Fruit fly (Drosophila melanogaster): Measurements from ENCODE around the gene CG9784.

Gene CG9784

DNA sequence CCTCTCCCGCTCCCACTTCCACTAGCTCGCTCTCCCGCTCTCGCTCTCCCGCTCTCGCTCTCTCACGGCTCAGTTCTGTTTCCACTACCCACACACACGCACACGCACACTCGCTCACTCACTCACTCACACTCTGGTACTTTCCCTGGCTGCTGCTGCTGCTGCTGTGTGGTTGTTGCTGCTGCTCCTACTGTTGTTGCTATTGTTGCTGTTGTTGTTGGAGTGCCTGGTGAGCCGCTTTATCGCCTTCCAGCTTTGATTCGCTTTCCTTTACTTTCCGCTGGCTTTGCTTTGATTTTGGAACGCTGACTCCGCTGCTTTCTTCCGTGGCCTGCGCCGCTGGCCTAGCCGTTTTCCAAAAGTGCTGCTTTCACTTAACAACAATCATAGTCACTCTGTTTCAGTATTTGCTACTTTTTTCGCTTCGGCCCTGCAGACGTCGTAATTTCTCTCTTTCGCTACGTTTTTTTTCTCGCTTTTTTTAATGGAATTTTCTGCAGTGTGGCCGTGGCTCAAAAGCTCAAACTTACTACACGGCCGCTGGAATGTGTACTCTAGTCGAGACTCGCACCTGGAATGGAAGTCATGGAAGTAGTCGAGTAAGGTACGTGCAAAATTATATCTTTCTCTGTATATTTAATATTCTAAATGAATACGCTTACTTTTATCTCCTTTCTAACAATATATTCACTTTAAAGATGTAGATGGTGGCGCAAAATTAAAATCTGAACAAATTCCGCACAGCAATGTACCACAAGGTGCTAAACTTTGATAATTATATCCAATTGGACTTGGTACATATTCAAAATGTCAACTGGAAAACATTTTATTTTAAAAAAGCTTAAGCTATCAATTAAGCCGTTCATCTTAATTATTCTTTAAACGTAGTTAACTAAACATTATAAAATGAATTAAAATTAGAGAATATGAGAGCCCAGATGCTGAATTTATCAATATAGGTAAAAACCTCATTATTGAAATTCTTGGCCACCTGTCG is 39.2 kb downstream of the CG9784 start, which contains the start of gene Pp2B-14D (continued):
- TF ChIP-seq abd-A (tag; optimal IDR thresholded peaks at IDR 0.05) (peak; percentile 26), Poxn (GFP tag; IDR thresholded peaks at IDR 0.05) (no peak), CG2116 (GFP tag; optimal IDR thresholded peaks at IDR 0.05) (peak; percentile 5), Oaz (GFP tag; IDR thresholded peaks at IDR 0.05) (no peak), Stat92E (GFP tag; optimal IDR thresholded peaks at IDR 0.05) (peak in 1 of 3 experiments; percentile 1), lola (GFP tag; optimal IDR thresholded peaks at IDR 0.05) (no peak), zf30C (GFP tag; optimal IDR thresholded peaks at IDR 0.05) (peak; percentile 73), stwl (tag; optimal IDR thresholded peaks at IDR 0.05) (peak; percentile 49), cwo (GFP tag; optimal IDR thresholded peaks at IDR 0.05) (no peak), phol (tag; optimal IDR thresholded peaks at IDR 0.05) (peak; percentile 27), ara (GFP tag; IDR thresholded peaks at IDR 0.05) (no peak), Deaf1 (tag; optimal IDR thresholded peaks at IDR 0.05) (peak; percentile 22), bcd (GFP tag; optimal IDR thresholded peaks at IDR 0.05) (no peak), row (GFP tag; IDR thresholded peaks at IDR 0.05) (peak; percentile 51; the same call in 2 of the 3 replicates), CG43689 (GFP tag; IDR thresholded peaks at IDR 0.05) (no peak), CG2678 (tag; optimal IDR thresholded peaks at IDR 0.05) (peak; percentile 2), CG1832 (GFP tag; optimal IDR thresholded peaks at IDR 0.05) (peak; percentile 72), mld (GFP tag; IDR thresholded peaks at IDR 0.05; ENCODE audit: partially characterized antibody) (no peak), CG34376 (GFP tag; optimal IDR thresholded peaks at IDR 0.05) (peak; percentile 45), CG2120 (GFP tag; optimal IDR thresholded peaks at IDR 0.05) (peak; percentile 16), Dip3 (GFP tag; optimal IDR thresholded peaks at IDR 0.05) (no peak), CG15011 (GFP tag; optimal IDR thresholded peaks at IDR 0.05) (no peak), Ets97D (GFP tag; optimal IDR thresholded peaks at IDR 0.05) (peak; percentile 17), nerfin-1 (tag; optimal IDR thresholded peaks at IDR 0.05) (peak; percentile 45), sd (tag; optimal IDR thresholded peaks at IDR 0.05) (peak; percentile 97), Adf1 (GFP tag; IDR thresholded peaks at IDR 0.05) (peak; percentile 46), CG33213 (GFP tag; optimal IDR thresholded peaks at IDR 0.05) (peak; percentile 8), CG10979 (tag; optimal IDR thresholded peaks at IDR 0.05) (no peak), HLHmδ (GFP tag; optimal IDR thresholded peaks at IDR 0.05) (peak; percentile 48), CG4360 (GFP tag; IDR thresholded peaks at IDR 0.05) (peak; percentile 99), hb (GFP tag; IDR thresholded peaks at IDR 0.05; ENCODE audit: partially characterized antibody) (no peak), Myb (GFP tag; optimal IDR thresholded peaks at IDR 0.05) (peak; percentile 10), gfzf (GFP tag; optimal IDR thresholded peaks at IDR 0.05) (peak; percentile 87), vvl (GFP tag; IDR thresholded peaks at IDR 0.05) (peak; percentile 24; the same call in 1 of the 2 replicates), nom (GFP tag; optimal IDR thresholded peaks at IDR 0.05) (peak; percentile 57), CG12769 (tag; optimal IDR thresholded peaks at IDR 0.05) (peak; percentile 45), onecut (GFP tag; IDR thresholded peaks at IDR 0.05) (no peak), CG9817 (tag; optimal IDR thresholded peaks at IDR 0.05) (no peak), insv (GFP tag; optimal IDR thresholded peaks at IDR 0.05) (peak in 1 of 2 experiments; percentile 88), Sox102F (GFP tag; optimal IDR thresholded peaks at IDR 0.05) (no peak), Rfx (GFP tag; IDR thresholded peaks at IDR 0.05) (0 out of 2 replicates have a peak, but pooled peaks have one; percentile 6), Dek (tag; optimal IDR thresholded peaks at IDR 0.05) (peak; percentile 25), CG13287 (GFP tag; IDR thresholded peaks at IDR 0.05; ENCODE audit: partially characterized antibody) (peak; percentile 26; the same call in 1 of the 2 replicates), CG8089 (GFP tag; optimal IDR thresholded peaks at IDR 0.05) (no peak), CG10543 (GFP tag; optimal IDR thresholded peaks at IDR 0.05) (peak; percentile 32), sob (GFP tag; IDR thresholded peaks at IDR 0.05) (0 out of 2 replicates have a peak, but pooled peaks have one; percentile 6)
